Fruit fly (Drosophila melanogaster) whole organism, embryonic: ENCODE data around the gene mdlc.

ENCODE experiments used
- Atf3 ChIP-seq: fragments of 200-800 bp; sonication (Bioruptor generic); optimal IDR thresholded peaks from 3 replicates; lab custom pipeline; 2016; ENCODE audit warnings: missing biosample characterization, missing genetic modification characterization
- CG12155 ChIP-seq: fragments of 200-800 bp; sonication (Bioruptor generic); optimal IDR thresholded peaks from 3 replicates; lab custom pipeline; 2016; ENCODE audit warnings: missing biosample characterization, missing genetic modification characterization
- CG12391 ChIP-seq: fragments of 200-800 bp; sonication (Bioruptor generic); optimal IDR thresholded peaks from 3 replicates; lab custom pipeline; 2018; ENCODE audit warnings: missing biosample characterization, mild to moderate bottlenecking, missing genetic modification characterization, moderate library complexity
- CG12942 ChIP-seq: fragments of 200-800 bp; sonication (Bioruptor generic); optimal IDR thresholded peaks from 3 replicates; lab custom pipeline; 2016; ENCODE audit warnings: missing biosample characterization, missing genetic modification characterization
- CG13894 ChIP-seq: fragments of 200-800 bp; sonication (Bioruptor generic); optimal IDR thresholded peaks from 3 replicates; lab custom pipeline; 2018; ENCODE audit warnings: missing biosample characterization, mild to moderate bottlenecking, missing genetic modification characterization, moderate library complexity
- CG14014 ChIP-seq: fragments of 200-800 bp; sonication (Bioruptor generic); IDR thresholded peaks from 2 replicates; pipeline ENCODE4 v1.3.6; 2022; ENCODE audit warnings: missing biosample characterization, missing genetic modification characterization
- CG14667 ChIP-seq: fragments of 200-800 bp; sonication (Bioruptor generic); IDR thresholded peaks from 2 replicates; pipeline ENCODE4 v1.3.6; 2022; ENCODE audit warnings: missing biosample characterization, missing genetic modification characterization
- CG1647 ChIP-seq: fragments of 200-800 bp; sonication (Bioruptor generic); optimal IDR thresholded peaks from 3 replicates; lab custom pipeline; 2016; ENCODE audit warnings: missing biosample characterization, missing genetic modification characterization
- CG17568 ChIP-seq: fragments of 200-800 bp; sonication (Bioruptor generic); optimal IDR thresholded peaks from 2 replicates; lab custom pipeline; 2018; ENCODE audit warnings: missing biosample characterization, mild to moderate bottlenecking, missing genetic modification characterization, moderate library complexity
- CG17802 ChIP-seq: fragments of 200-800 bp; sonication (Bioruptor generic); optimal IDR thresholded peaks from 2 replicates; lab custom pipeline; 2018; ENCODE audit warnings: missing biosample characterization, mild to moderate bottlenecking, missing genetic modification characterization, moderate library complexity
- CG1832 ChIP-seq: fragments of 200-800 bp; sonication (Bioruptor generic); optimal IDR thresholded peaks from 2 replicates; lab custom pipeline; 2017; ENCODE audit warnings: missing biosample characterization, mild to moderate bottlenecking, missing genetic modification characterization, inconsistent platforms
- CG31388 ChIP-seq: fragments of 200-800 bp; sonication (Bioruptor generic); optimal IDR thresholded peaks from 2 replicates; lab custom pipeline; 2016; ENCODE audit warnings: missing biosample characterization, missing genetic modification characterization
- CG3163 ChIP-seq: fragments of 200-800 bp; sonication (Bioruptor generic); optimal IDR thresholded peaks from 3 replicates; lab custom pipeline; 2016; ENCODE audit warnings: missing biosample characterization, missing genetic modification characterization
- CG3281 ChIP-seq: fragments of 200-800 bp; sonication (Bioruptor generic); optimal IDR thresholded peaks from 3 replicates; lab custom pipeline; 2017; ENCODE audit warnings: missing biosample characterization, mild to moderate bottlenecking, missing genetic modification characterization
- CG34376 ChIP-seq: fragments of 200-800 bp; sonication (Bioruptor generic); optimal IDR thresholded peaks from 2 replicates; lab custom pipeline; 2018; ENCODE audit warnings: missing biosample characterization, mild to moderate bottlenecking, missing genetic modification characterization
- CG7357 ChIP-seq: fragments of 200-800 bp; sonication (Bioruptor generic); IDR thresholded peaks from 3 replicates; pipeline ENCODE4 v1.3.6; 2022; ENCODE audit warnings: missing biosample characterization, missing genetic modification characterization
- CG7786 ChIP-seq: fragments of 200-800 bp; sonication (Bioruptor generic); optimal IDR thresholded peaks from 2 replicates; lab custom pipeline; 2016; ENCODE audit warnings: missing biosample characterization, missing genetic modification characterization
- CG8281 ChIP-seq: fragments of 200-800 bp; sonication (Bioruptor generic); optimal IDR thresholded peaks from 2 replicates; lab custom pipeline; 2018; ENCODE audit warnings: missing biosample characterization, mild to moderate bottlenecking, missing genetic modification characterization, moderate library complexity
- CG8924 ChIP-seq: fragments of 200-800 bp; optimal IDR thresholded peaks from 3 replicates; lab custom pipeline; 2019; ENCODE audit warnings: missing biosample characterization, mild to moderate bottlenecking, missing genetic modification characterization, moderate library complexity
- CG9609 ChIP-seq: fragments of 200-800 bp; sonication (Bioruptor generic); optimal IDR thresholded peaks from 3 replicates; lab custom pipeline; 2016; ENCODE audit warnings: missing biosample characterization, missing genetic modification characterization
- CTCF ChIP-seq: fragments of 200-800 bp; sonication (Bioruptor generic); optimal IDR thresholded peaks from 2 replicates; lab custom pipeline; 2017; ENCODE audit warnings: missing biosample characterization, mild to moderate bottlenecking, missing genetic modification characterization, moderate library complexity
- CrebB ChIP-seq: fragments of 200-800 bp; sonication (Bioruptor generic); optimal IDR thresholded peaks from 3 replicates; lab custom pipeline; 2018; ENCODE audit warnings: missing biosample characterization, mild to moderate bottlenecking, missing genetic modification characterization
- D ChIP-seq, 2 experiments: fragments of 200-800 bp in 1 of 2; fragments of >200 bp in 1 of 2; sonication (Bioruptor generic) in 1 of 2; optimal IDR thresholded peaks; 2 replicates in 1 of 2; 3 replicates in 1 of 2; lab custom pipeline; 2017; ENCODE audit warnings: mild to moderate bottlenecking in 1 of 2, missing biosample characterization in 1 of 2, missing genetic modification characterization in 1 of 2, missing genetic modification reagents in 1 of 2
- Dek ChIP-seq: fragments of 200-800 bp; sonication (Bioruptor generic); optimal IDR thresholded peaks from 3 replicates; lab custom pipeline; 2019; ENCODE audit warnings: missing biosample characterization, mild to moderate bottlenecking, missing genetic modification characterization, moderate library complexity
- HLH4C ChIP-seq: fragments of 200-800 bp; sonication (Bioruptor generic); IDR thresholded peaks from 3 replicates; pipeline ENCODE4 v1.3.6; 2022; ENCODE audit warnings: missing biosample characterization, missing genetic modification characterization; ENCODE audit not compliant: partially characterized antibody
- Lim3 ChIP-seq: fragments of 200-800 bp; sonication (Bioruptor generic); IDR thresholded peaks from 2 replicates; pipeline ENCODE4 v1.3.6; 2022; ENCODE audit warnings: missing biosample characterization, missing genetic modification characterization
- Mrtf ChIP-seq: fragments of 200-800 bp; sonication (Bioruptor generic); IDR thresholded peaks from 3 replicates; pipeline ENCODE4 v1.3.6; 2022; ENCODE audit warnings: missing biosample characterization, missing genetic modification characterization
- NC2β ChIP-seq: fragments of 200-800 bp; sonication (Bioruptor generic); optimal IDR thresholded peaks from 2 replicates; lab custom pipeline; 2016; ENCODE audit warnings: missing biosample characterization, missing genetic modification characterization
- NfI ChIP-seq: fragments of 200-800 bp; sonication (Bioruptor generic); optimal IDR thresholded peaks from 3 replicates; lab custom pipeline; 2018; ENCODE audit warnings: missing biosample characterization, mild to moderate bottlenecking, missing genetic modification characterization, moderate library complexity
- Sox102F ChIP-seq: fragments of 200-800 bp; sonication (Bioruptor generic); optimal IDR thresholded peaks from 2 replicates; lab custom pipeline; 2018; ENCODE audit warnings: missing biosample characterization, mild to moderate bottlenecking, missing genetic modification characterization, moderate library complexity
- aop ChIP-seq: fragments of 200-800 bp; sonication (Bioruptor generic); IDR thresholded peaks from 2 replicates; pipeline ENCODE4 v1.3.6; 2022; ENCODE audit warnings: missing biosample characterization, missing genetic modification characterization
- ara ChIP-seq: fragments of 200-800 bp; sonication (Bioruptor generic); IDR thresholded peaks from 2 replicates; pipeline ENCODE4 v1.3.6; 2022; ENCODE audit warnings: missing biosample characterization, missing genetic modification characterization
- ato ChIP-seq: fragments of 200-800 bp; sonication (Bioruptor generic); IDR thresholded peaks from 2 replicates; pipeline ENCODE4 v1.3.6; 2022; ENCODE audit warnings: missing biosample characterization, missing genetic modification characterization; ENCODE audit not compliant: partially characterized antibody
- cg ChIP-seq: fragments of 200-800 bp; sonication (Bioruptor generic); optimal IDR thresholded peaks from 3 replicates; lab custom pipeline; 2019; ENCODE audit warnings: missing biosample characterization, mild to moderate bottlenecking, missing genetic modification characterization, moderate library complexity
- disco-r ChIP-seq: fragments of 200-800 bp; sonication (Bioruptor generic); optimal IDR thresholded peaks from 2 replicates; lab custom pipeline; 2016; ENCODE audit warnings: missing biosample characterization, missing genetic modification characterization
- dmrt11E ChIP-seq: fragments of 200-800 bp; sonication (Bioruptor generic); optimal IDR thresholded peaks from 3 replicates; lab custom pipeline; 2018; ENCODE audit warnings: missing biosample characterization, mild to moderate bottlenecking, missing genetic modification characterization, moderate library complexity
- gfzf ChIP-seq: fragments of 200-800 bp; sonication (Bioruptor generic); optimal IDR thresholded peaks from 2 replicates; lab custom pipeline; 2016; ENCODE audit warnings: missing biosample characterization, mild to moderate bottlenecking, missing genetic modification characterization, moderate library complexity
- her ChIP-seq: fragments of 200-800 bp; sonication (Bioruptor generic); optimal IDR thresholded peaks from 2 replicates; lab custom pipeline; 2016; ENCODE audit warnings: missing biosample characterization, missing genetic modification characterization
- jing ChIP-seq: fragments of 200-800 bp; sonication (Bioruptor generic); optimal IDR thresholded peaks from 2 replicates; lab custom pipeline; 2018; ENCODE audit warnings: missing biosample characterization, mild to moderate bottlenecking, missing genetic modification characterization
- lbe ChIP-seq: fragments of 200-800 bp; sonication (Bioruptor generic); optimal IDR thresholded peaks from 2 replicates; lab custom pipeline; 2016; ENCODE audit warnings: missing biosample characterization, mild to moderate bottlenecking, missing genetic modification characterization
- nau ChIP-seq: fragments of 200-800 bp; sonication (Bioruptor generic); optimal IDR thresholded peaks from 3 replicates; lab custom pipeline; 2017; ENCODE audit warnings: missing biosample characterization, mild to moderate bottlenecking, missing genetic modification characterization, missing genetic modification reagents
- nmo ChIP-seq: fragments of 200-800 bp; sonication (Bioruptor generic); optimal IDR thresholded peaks from 2 replicates; lab custom pipeline; 2018; ENCODE audit warnings: missing biosample characterization, mild to moderate bottlenecking, missing genetic modification characterization, moderate library complexity
- p53 ChIP-seq: fragments of 200-800 bp; sonication (Bioruptor generic); optimal IDR thresholded peaks from 2 replicates; lab custom pipeline; 2016; ENCODE audit warnings: missing biosample characterization, missing genetic modification characterization
- sima ChIP-seq: fragments of 200-800 bp; sonication (Bioruptor generic); optimal IDR thresholded peaks from 2 replicates; lab custom pipeline; 2016; ENCODE audit warnings: missing biosample characterization, missing genetic modification characterization
- stc ChIP-seq: fragments of 200-800 bp; sonication (Bioruptor generic); IDR thresholded peaks from 2 replicates; pipeline ENCODE4 v1.3.6; 2022; ENCODE audit warnings: missing biosample characterization, missing genetic modification characterization
- tin ChIP-seq: fragments of 200-800 bp; sonication (Bioruptor generic); optimal IDR thresholded peaks from 3 replicates; lab custom pipeline; 2016; ENCODE audit warnings: missing biosample characterization, missing genetic modification characterization
- unpg ChIP-seq: fragments of 200-800 bp; sonication (Bioruptor generic); optimal IDR thresholded peaks from 3 replicates; lab custom pipeline; 2018; ENCODE audit warnings: missing biosample characterization, mild to moderate bottlenecking, missing genetic modification characterization, moderate library complexity
- wek ChIP-seq: fragments of 200-800 bp; sonication (Bioruptor generic); optimal IDR thresholded peaks from 3 replicates; lab custom pipeline; 2018; ENCODE audit warnings: missing biosample characterization, mild to moderate bottlenecking, missing genetic modification characterization, moderate library complexity
- yki ChIP-seq: fragments of >200 bp; optimal IDR thresholded peaks from 3 replicates; lab custom pipeline; 2018
- z ChIP-seq: fragments of 200-800 bp; sonication (Bioruptor generic); IDR thresholded peaks from 3 replicates; pipeline ENCODE4 v1.3.6; 2022; ENCODE audit warnings: missing biosample characterization, missing genetic modification characterization

The mdlc gene

DNA sequence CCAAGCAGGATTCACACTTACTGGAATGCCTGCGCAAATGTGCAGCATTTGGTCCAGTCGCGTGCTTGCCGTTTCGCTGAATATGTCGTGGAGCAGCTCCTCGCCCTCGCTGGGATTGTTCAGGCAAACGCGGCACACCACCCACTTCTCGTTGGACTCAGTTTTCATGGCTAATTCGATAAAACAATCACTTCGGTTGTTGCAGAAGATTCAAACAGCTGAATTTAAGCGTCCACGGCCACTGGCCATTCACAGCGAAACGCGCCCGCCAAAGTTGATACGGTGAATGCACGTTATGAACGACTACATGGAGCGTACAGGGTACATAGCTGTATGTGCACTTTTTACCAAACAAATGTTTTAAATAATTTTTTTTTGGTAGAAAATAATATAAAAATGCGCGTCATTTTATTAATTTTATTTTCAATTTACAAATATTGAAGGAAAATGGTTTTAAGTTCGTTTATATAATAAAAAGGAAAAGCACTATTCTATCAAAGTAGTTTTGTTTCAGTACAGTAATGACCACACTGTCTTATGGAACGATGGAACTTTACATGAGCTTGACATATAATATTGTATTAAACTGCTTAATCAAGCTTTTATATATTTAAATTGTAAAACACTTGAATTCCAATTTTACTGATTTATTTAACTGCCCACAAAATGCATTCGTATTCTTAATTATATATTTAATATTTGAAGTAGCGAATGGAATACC, 26.3 kb upstream of the mdlc start, which contains the start of gene trem (continued):
- TF ChIP-seq nmo (peak; percentile 88), CG14667 (GFP tag; lab: Robert Waterston, UW) (peak; percentile 72), Atf3 (GFP tag; lab: Kevin White, UChicago) (no peak), jing (GFP tag; lab: Kevin White, UChicago) (peak; percentile 7), CG17802 (peak; percentile 41), CG7786 (peak; percentile 18), HLH4C (no peak), CG1647 (GFP tag; lab: Kevin White, UChicago) (no peak), wek (no peak), NfI (GFP tag; lab: Kevin White, UChicago) (peak; percentile 66), CTCF (GFP tag; lab: Kevin White, UChicago) (no peak), ara (no peak), CG12155 (GFP tag; lab: Kevin White, UChicago) (peak; percentile 74), NC2β (GFP tag; lab: Kevin White, UChicago) (no peak), gfzf (GFP tag; lab: Kevin White, UChicago) (no peak), CG1832 (GFP tag; lab: Kevin White, UChicago) (no peak), Dek (peak; percentile 75), ato (GFP tag; lab: Robert Waterston, UW) (no peak), CG9609 (GFP tag; lab: Kevin White, UChicago) (peak; percentile 10), CG12942 (GFP tag; lab: Kevin White, UChicago) (peak; percentile 64), CG7357 (GFP tag; lab: Robert Waterston, UW) (peak; percentile 55; the same call in 1 of the 3 replicates), her (GFP tag; lab: Kevin White, UChicago) (no peak), z (no peak), CG17568 (GFP tag; lab: Kevin White, UChicago) (no peak), nau (no peak), CG8281 (tag; lab: Kevin White, UChicago) (no peak), Sox102F (GFP tag; lab: Kevin White, UChicago) (peak; percentile 64), stc (GFP tag; lab: Robert Waterston, UW) (no peak; the same call in 1 of the 2 replicates), CG12391 (tag; lab: Kevin White, UChicago) (peak; percentile 83), aop (peak; percentile 28; the same call in 1 of the 2 replicates), Mrtf (GFP tag; lab: Robert Waterston, UW) (peak; percentile 60; the same call in 1 of the 3 replicates), sima (GFP tag; lab: Kevin White, UChicago) (no peak), lbe (GFP tag; lab: Kevin White, UChicago) (no peak), CG3281 (peak; percentile 70), CG14014 (GFP tag; lab: Robert Waterston, UW) (peak; percentile 30; the same call in 1 of the 2 replicates), D (optimal IDR thresholded peaks at IDR 0.05; lab: Kevin White, UChicago) (no peak), D (GFP tag; optimal IDR thresholded peaks at IDR 0.05; lab: Kevin White, UChicago) (peak; percentile 61), CG8924 (tag; lab: Kevin White, UChicago) (peak; percentile 79), dmrt11E (tag; lab: Kevin White, UChicago) (peak; percentile 81), disco-r (no peak), CG3163 (GFP tag; lab: Kevin White, UChicago) (no peak), p53 (GFP tag; lab: Kevin White, UChicago) (no peak), CrebB (no peak), tin (peak; percentile 76), CG31388 (GFP tag; lab: Kevin White, UChicago) (no peak), CG34376 (no peak), yki (lab: Kevin White, UChicago) (peak; percentile 38), Lim3 (GFP tag; lab: Robert Waterston, UW) (no peak; the same call in 1 of the 2 replicates), cg (GFP tag; lab: Kevin White, UChicago) (no peak), unpg (GFP tag; lab: Kevin White, UChicago) (peak; percentile 61), CG13894 (no peak)
